Worm (Caenorhabditis elegans): Measurements from ENCODE around the gene fbxb-78.
"Not testable (repeated sequence)": the region's sequence is repeated elsewhere in the genome, so short reads cannot be mapped to it uniquely, and the experiment has no call there.

- TF ChIP-seq ama-1 (optimal IDR thresholded peaks at IDR 0.05); aly-2 (tag; optimal IDR thresholded peaks at IDR 0.05): not testable (repeated sequence)
Measured at ce11 chrIV:4725478-4725920, 11.9 kb upstream of the fbxb-78 start.
